Worm (Caenorhabditis elegans): ENCODE data around the gene R08A2.2.

DNA sequence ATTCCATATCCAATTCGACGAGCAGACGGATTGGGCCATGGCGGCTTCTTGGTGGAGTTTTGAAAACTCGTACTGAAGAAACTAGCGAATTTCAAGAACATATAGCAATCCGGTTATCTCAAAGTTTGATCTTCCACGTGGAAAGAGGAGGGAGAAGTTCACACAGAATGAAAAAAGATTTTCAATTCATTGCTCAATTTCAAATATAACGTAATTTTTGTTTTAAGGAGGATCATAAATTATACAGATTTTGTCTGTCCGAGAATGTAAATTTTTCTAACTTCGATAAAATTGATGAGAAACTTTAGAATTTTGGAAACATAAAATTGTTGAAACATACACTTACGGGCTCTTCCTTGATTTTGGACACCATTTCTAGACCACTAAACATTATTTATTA lies 13.2 kb upstream of the R08A2.2 start, which contains the start of gene Y50E8A.2:
- TF ChIP-seq flt-1 (GFP tag; IDR thresholded peaks at IDR 0.05) (no peak), ref-1 (GFP tag; conservative IDR thresholded peaks at IDR 0.05) (no peak), ztf-23 (GFP tag; IDR thresholded peaks at IDR 0.05) (no peak), klf-2 (GFP tag; conservative IDR thresholded peaks at IDR 0.05) (no peak), ztf-29 (GFP tag; IDR thresholded peaks at IDR 0.05) (no peak)

Measured in whole organism, midembryonic.